Worm (Caenorhabditis elegans): ENCODE data around the gene Y13C8A.1.

DNA sequence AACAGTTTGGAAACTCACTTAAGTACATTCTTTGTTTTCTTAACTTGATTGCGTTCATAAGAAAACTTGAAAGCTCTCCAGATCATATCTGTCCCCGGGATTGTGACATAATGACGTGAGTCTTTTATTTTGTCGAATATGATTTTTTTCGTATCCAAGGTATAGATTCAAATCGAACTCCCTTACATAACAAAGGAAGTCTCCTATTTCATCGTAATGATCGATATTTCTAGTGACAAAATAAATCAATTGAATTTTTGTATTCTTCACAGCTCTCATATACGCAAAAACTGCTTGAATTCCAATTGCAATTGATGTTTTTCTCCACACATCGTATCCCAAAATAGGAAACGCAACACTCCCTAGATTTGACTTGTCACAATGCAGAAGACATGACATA, 19.1 kb downstream of the Y13C8A.1 start:
- TF ChIP-seq ces-1 (GFP tag; optimal IDR thresholded peaks at IDR 0.05) (no peak), spr-1 (tag; optimal IDR thresholded peaks at IDR 0.05) (no peak), nhr-11 (tag; optimal IDR thresholded peaks at IDR 0.05) (no peak), dmd-9 (GFP tag; IDR thresholded peaks at IDR 0.05) (no peak), unc-130 (GFP tag; optimal IDR thresholded peaks at IDR 0.05) (no peak), aly-2 (tag; optimal IDR thresholded peaks at IDR 0.05) (no peak), pha-4 (GFP tag; IDR thresholded peaks at IDR 0.05) (no peak), pha-4 (tag; optimal IDR thresholded peaks at IDR 0.05) (no peak), mdt-29 (GFP tag; IDR thresholded peaks at IDR 0.05) (no peak), tra-1 (GFP tag; IDR thresholded peaks at IDR 0.05) (no peak), ceh-20 (GFP tag; IDR thresholded peaks at IDR 0.05) (no peak), fkh-10 (GFP tag; optimal IDR thresholded peaks at IDR 0.05) (no peak), lsy-2 (tag; optimal IDR thresholded peaks at IDR 0.05) (no peak), ztf-7 (tag; optimal IDR thresholded peaks at IDR 0.05) (no peak)
